Fruit fly (Drosophila melanogaster) whole organism, pupa: ENCODE data around the gene CG17298.

Source experiments
- CG13204 ChIP-seq: fragments of 200-800 bp; sonication (Bioruptor generic); optimal IDR thresholded peaks from 2 replicates; lab custom pipeline; 2018; ENCODE audit warnings: missing biosample characterization, mild to moderate bottlenecking, missing genetic modification characterization, moderate library complexity
- CG14655 ChIP-seq: fragments of 200-800 bp; sonication (Bioruptor generic); optimal IDR thresholded peaks from 3 replicates; lab custom pipeline; 2017; ENCODE audit warnings: mild to moderate bottlenecking, missing biosample characterization, missing genetic modification reagents, missing genetic modification characterization
- CG15710 ChIP-seq: fragments of 200-800 bp; sonication (Bioruptor generic); optimal IDR thresholded peaks from 2 replicates; lab custom pipeline; 2018; ENCODE audit warnings: missing biosample characterization, mild to moderate bottlenecking, missing genetic modification characterization, moderate library complexity
- CG17806 ChIP-seq: fragments of 200-800 bp; sonication (Bioruptor generic); optimal IDR thresholded peaks from 2 replicates; lab custom pipeline; 2018; ENCODE audit warnings: missing biosample characterization, mild to moderate bottlenecking, missing genetic modification characterization, moderate library complexity
- CG4496 ChIP-seq: fragments of 200-800 bp; sonication (Bioruptor generic); IDR thresholded peaks from 3 replicates; pipeline ENCODE4 v1.3.6; 2022; ENCODE audit warnings: missing biosample characterization, missing genetic modification characterization
- CG8159 ChIP-seq: fragments of 200-800 bp; sonication (Bioruptor generic); optimal IDR thresholded peaks from 3 replicates; lab custom pipeline; 2018; ENCODE audit warnings: missing biosample characterization, mild to moderate bottlenecking, missing genetic modification characterization, moderate library complexity
- CG8301 ChIP-seq: fragments of 200-800 bp; sonication (Bioruptor generic); optimal IDR thresholded peaks from 2 replicates; lab custom pipeline; 2018; ENCODE audit warnings: missing biosample characterization, mild to moderate bottlenecking, missing genetic modification characterization
- EcR ChIP-seq: fragments of 200-800 bp; sonication (Bioruptor generic); optimal IDR thresholded peaks from 3 replicates; lab custom pipeline; 2019; ENCODE audit warnings: missing biosample characterization, missing genetic modification characterization, mild to moderate bottlenecking, moderate library complexity, missing genetic modification reagents
- Ets98B ChIP-seq: fragments of 200-800 bp; sonication (Bioruptor generic); IDR thresholded peaks from 2 replicates; pipeline ENCODE4 v1.3.6; 2022; ENCODE audit warnings: missing biosample characterization, missing genetic modification characterization
- Pif1A ChIP-seq: fragments of 200-800 bp; sonication (Bioruptor generic); optimal IDR thresholded peaks from 3 replicates; lab custom pipeline; 2016; ENCODE audit warnings: missing biosample characterization, missing genetic modification characterization
- Snoo ChIP-seq: fragments of 200-800 bp; sonication (Bioruptor generic); optimal IDR thresholded peaks from 3 replicates; lab custom pipeline; 2017; ENCODE audit warnings: missing biosample characterization, mild to moderate bottlenecking, missing genetic modification characterization, inconsistent platforms
- gl ChIP-seq: fragments of 200-800 bp; sonication (Bioruptor generic); optimal IDR thresholded peaks from 2 replicates; lab custom pipeline; 2018; ENCODE audit warnings: missing biosample characterization, mild to moderate bottlenecking, missing genetic modification characterization

dm6 chr3R:21271208-21271607 is 11.8 kb upstream of the CG17298 start:
- TF ChIP-seq Snoo (no peak), Ets98B (no peak), CG14655 (GFP tag; lab: Kevin White, UChicago) (no peak), CG8159 (tag; lab: Kevin White, UChicago) (no peak), gl (tag; lab: Kevin White, UChicago) (no peak), Pif1A (GFP tag; lab: Kevin White, UChicago) (no peak), CG8301 (tag; lab: Kevin White, UChicago) (no peak), CG17806 (tag; lab: Kevin White, UChicago) (no peak), CG15710 (no peak), EcR (GFP tag; lab: Kevin White, UChicago) (no peak), CG13204 (GFP tag; lab: Kevin White, UChicago) (no peak), CG4496 (GFP tag; lab: Robert Waterston, UW) (no peak)
